Worm (Caenorhabditis elegans) whole organism, L3 larva: ENCODE results near the gene str-129.

Source experiments
- R02D3.7 ChIP-seq: fragments of 150-350 bp; optimal IDR thresholded peaks from 2 replicates; lab custom pipeline; 2014; ENCODE audit warnings: missing biosample characterization, missing genetic modification characterization
- aly-2 ChIP-seq: fragments of 150-350 bp; optimal IDR thresholded peaks from 2 replicates; lab custom pipeline; 2014; ENCODE audit warnings: missing biosample characterization, missing genetic modification characterization
- ama-1 ChIP-seq: fragments of 150-350 bp; optimal IDR thresholded peaks from 2 replicates; lab custom pipeline; 2018
- ceh-16 ChIP-seq: sonication (generic microtip); optimal IDR thresholded peaks from 2 replicates; lab custom pipeline; 2017; ENCODE audit warnings: missing biosample characterization, missing genetic modification characterization
- ceh-28 ChIP-seq: fragments of 150-350 bp; optimal IDR thresholded peaks from 2 replicates; lab custom pipeline; 2014; ENCODE audit warnings: missing biosample characterization, missing genetic modification reagents, missing genetic modification characterization
- ceh-82 ChIP-seq: fragments of 150-350 bp; optimal IDR thresholded peaks from 2 replicates; lab custom pipeline; 2014; ENCODE audit warnings: missing biosample characterization, missing genetic modification characterization
- ceh-9 ChIP-seq: sonication (generic microtip); optimal IDR thresholded peaks from 2 replicates; lab custom pipeline; 2018; ENCODE audit warnings: missing biosample characterization, missing genetic modification characterization
- daf-12 ChIP-seq: fragments of 150-350 bp; optimal IDR thresholded peaks from 2 replicates; lab custom pipeline; 2014; ENCODE audit warnings: missing biosample characterization, missing genetic modification reagents, missing genetic modification characterization
- egl-27 ChIP-seq: sonication (generic microtip); optimal IDR thresholded peaks from 4 replicates; lab custom pipeline; 2017; ENCODE audit warnings: missing biosample characterization, missing genetic modification reagents, missing genetic modification characterization
- egl-5 ChIP-seq: fragments of 150-350 bp; optimal IDR thresholded peaks from 2 replicates; lab custom pipeline; 2017; ENCODE audit warnings: missing biosample characterization, missing genetic modification reagents, missing genetic modification characterization, inconsistent platforms
- elt-1 ChIP-seq: fragments of 150-350 bp; optimal IDR thresholded peaks from 2 replicates; lab custom pipeline; 2014; ENCODE audit warnings: missing biosample characterization, missing genetic modification characterization
- elt-2 ChIP-seq: sonication (generic microtip); optimal IDR thresholded peaks from 2 replicates; lab custom pipeline; 2016; ENCODE audit warnings: missing genetic modification reagents, mild to moderate bottlenecking, missing genetic modification characterization, missing compliant biosample characterization
- elt-3 ChIP-seq, 3 experiments: fragments of 150-350 bp in 1 of 3; sonication (generic microtip) in 2 of 3; optimal IDR thresholded peaks; 2 replicates in 2 of 3; 4 replicates in 1 of 3; lab custom pipeline; 2014 to 2017; ENCODE audit warnings: missing biosample characterization in 3 of 3, missing genetic modification characterization in 3 of 3
- eor-1 ChIP-seq, 2 experiments: fragments of 150-350 bp; optimal IDR thresholded peaks; 2 replicates each; lab custom pipeline; 2014 to 2018; ENCODE audit warnings: missing biosample characterization in 2 of 2, missing genetic modification characterization in 2 of 2
- fkh-10 ChIP-seq: sonication (generic microtip); optimal IDR thresholded peaks from 2 replicates; lab custom pipeline; 2017; ENCODE audit warnings: missing biosample characterization, missing genetic modification reagents, missing genetic modification characterization
- fkh-2 ChIP-seq: fragments of 150-350 bp; optimal IDR thresholded peaks from 2 replicates; lab custom pipeline; 2014; ENCODE audit warnings: missing biosample characterization, missing genetic modification reagents, missing genetic modification characterization
- fos-1 ChIP-seq: fragments of 150-350 bp; optimal IDR thresholded peaks from 2 replicates; lab custom pipeline; 2014; ENCODE audit warnings: missing biosample characterization, missing genetic modification characterization
- hmg-11 ChIP-seq: sonication (generic microtip); optimal IDR thresholded peaks from 2 replicates; lab custom pipeline; 2016; ENCODE audit warnings: missing genetic modification characterization, missing compliant biosample characterization
- jun-1 ChIP-seq: fragments of 150-350 bp; optimal IDR thresholded peaks from 2 replicates; lab custom pipeline; 2014; ENCODE audit warnings: missing biosample characterization, missing genetic modification reagents, missing genetic modification characterization
- lin-15B ChIP-seq: fragments of 150-350 bp; optimal IDR thresholded peaks from 2 replicates; lab custom pipeline; 2014; ENCODE audit warnings: missing biosample characterization, missing genetic modification characterization
- lin-39 ChIP-seq: fragments of 150-350 bp; optimal IDR thresholded peaks from 2 replicates; lab custom pipeline; 2018; ENCODE audit warnings: missing biosample characterization, missing genetic modification reagents, missing genetic modification characterization
- lsy-12 ChIP-seq: sonication (generic microtip); optimal IDR thresholded peaks from 2 replicates; lab custom pipeline; 2016; ENCODE audit warnings: mild to moderate bottlenecking, missing genetic modification characterization, missing compliant biosample characterization
- mdl-1 ChIP-seq: fragments of 150-350 bp; optimal IDR thresholded peaks from 2 replicates; lab custom pipeline; 2014; ENCODE audit warnings: missing biosample characterization, missing genetic modification characterization
- mml-1 ChIP-seq: fragments of 150-350 bp; sonication (generic microtip); optimal IDR thresholded peaks from 3 replicates; lab custom pipeline; 2014; ENCODE audit warnings: missing biosample characterization, missing genetic modification characterization
- nfya-1 ChIP-seq: sonication (generic microtip); optimal IDR thresholded peaks from 2 replicates; lab custom pipeline; 2017; ENCODE audit warnings: missing genetic modification characterization, mild to moderate bottlenecking, missing compliant biosample characterization, antibody characterized with exemption, moderate library complexity; ENCODE audit not compliant: insufficient read depth
- nhr-11 ChIP-seq: fragments of 150-350 bp; optimal IDR thresholded peaks from 2 replicates; lab custom pipeline; 2014; ENCODE audit warnings: missing biosample characterization, missing genetic modification characterization
- nhr-12 ChIP-seq: fragments of 150-350 bp; optimal IDR thresholded peaks from 2 replicates; lab custom pipeline; 2014; ENCODE audit warnings: missing biosample characterization, missing genetic modification characterization
- nhr-23 ChIP-seq: fragments of 150-350 bp; optimal IDR thresholded peaks from 2 replicates; lab custom pipeline; 2014; ENCODE audit warnings: missing biosample characterization, missing genetic modification reagents, missing genetic modification characterization
- nhr-237 ChIP-seq: fragments of 150-350 bp; optimal IDR thresholded peaks from 2 replicates; lab custom pipeline; 2014; ENCODE audit warnings: missing biosample characterization, missing genetic modification characterization
- nhr-28 ChIP-seq: fragments of 150-350 bp; optimal IDR thresholded peaks from 2 replicates; lab custom pipeline; 2014; ENCODE audit warnings: missing biosample characterization, missing genetic modification characterization
- nhr-43 ChIP-seq: sonication (generic microtip); optimal IDR thresholded peaks from 2 replicates; lab custom pipeline; 2016; ENCODE audit warnings: mild to moderate bottlenecking, missing genetic modification characterization, missing compliant biosample characterization; ENCODE audit not compliant: poor library complexity, severe bottlenecking
- nhr-67 ChIP-seq: fragments of 150-350 bp; optimal IDR thresholded peaks from 2 replicates; lab custom pipeline; 2014; ENCODE audit warnings: missing biosample characterization, missing genetic modification characterization
- nhr-76 ChIP-seq: fragments of 150-350 bp; sonication (generic microtip); optimal IDR thresholded peaks from 5 replicates; lab custom pipeline; 2014; ENCODE audit warnings: missing biosample characterization, missing genetic modification characterization
- nhr-77 ChIP-seq: fragments of 150-350 bp; optimal IDR thresholded peaks from 2 replicates; lab custom pipeline; 2014; ENCODE audit warnings: missing biosample characterization, missing genetic modification characterization
- pha-4 ChIP-seq: fragments of 150-350 bp; optimal IDR thresholded peaks from 2 replicates; lab custom pipeline; 2014; ENCODE audit warnings: missing biosample characterization, missing genetic modification reagents, missing genetic modification characterization
- pqm-1 ChIP-seq: fragments of 150-350 bp; optimal IDR thresholded peaks from 2 replicates; lab custom pipeline; 2017; ENCODE audit warnings: missing biosample characterization, missing genetic modification characterization, inconsistent platforms
- sea-2 ChIP-seq: fragments of 150-350 bp; sonication (generic microtip); optimal IDR thresholded peaks from 4 replicates; lab custom pipeline; 2014; ENCODE audit warnings: missing biosample characterization, missing genetic modification reagents, missing genetic modification characterization
- skn-1 ChIP-seq: fragments of 150-350 bp; optimal IDR thresholded peaks from 2 replicates; lab custom pipeline; 2014; ENCODE audit warnings: missing biosample characterization, missing genetic modification characterization
- snpc-4 ChIP-seq: fragments of 150-350 bp; optimal IDR thresholded peaks from 2 replicates; lab custom pipeline; 2014; ENCODE audit warnings: missing biosample characterization, missing genetic modification characterization
- tbx-2 ChIP-seq: sonication (generic microtip); optimal IDR thresholded peaks from 2 replicates; lab custom pipeline; 2016; ENCODE audit warnings: mild to moderate bottlenecking, missing genetic modification characterization, missing compliant biosample characterization
- unc-39 ChIP-seq: sonication (generic microtip); optimal IDR thresholded peaks from 4 replicates; lab custom pipeline; 2017; ENCODE audit warnings: missing biosample characterization, missing genetic modification characterization
- unc-62 ChIP-seq: fragments of 150-350 bp; sonication (generic microtip); optimal IDR thresholded peaks from 4 replicates; lab custom pipeline; 2014; ENCODE audit warnings: missing biosample characterization, missing genetic modification reagents, missing genetic modification characterization
- zag-1 ChIP-seq: fragments of 150-350 bp; optimal IDR thresholded peaks from 2 replicates; lab custom pipeline; 2014; ENCODE audit warnings: missing biosample characterization, missing genetic modification characterization
- ztf-11 ChIP-seq: fragments of 150-350 bp; optimal IDR thresholded peaks from 2 replicates; lab custom pipeline; 2014; ENCODE audit warnings: missing biosample characterization, missing genetic modification characterization
- ztf-4 ChIP-seq: fragments of 150-350 bp; optimal IDR thresholded peaks from 2 replicates; lab custom pipeline; 2014; ENCODE audit warnings: missing biosample characterization, missing genetic modification characterization

Gene str-129

ce11 chrV:8092385-8092784 is at the start of gene str-129:
str-129 (minus strand) TSS chrV:8092485.
- TF ChIP-seq pha-4 (tag; lab: Kevin White, UChicago) (no peak), ceh-16 (tag; lab: Kevin White, UChicago) (no peak), nhr-11 (tag; lab: Kevin White, UChicago) (no peak), ztf-4 (no peak), tbx-2 (tag; lab: Kevin White, UChicago) (no peak), lsy-12 (no peak), unc-39 (tag; lab: Kevin White, UChicago) (no peak), ama-1 (no peak), egl-5 (no peak), snpc-4 (tag; lab: Kevin White, UChicago) (no peak), pqm-1 (tag; lab: Kevin White, UChicago) (no peak), sea-2 (no peak), ztf-11 (no peak), nhr-23 (tag; lab: Kevin White, UChicago) (no peak), zag-1 (tag; lab: Kevin White, UChicago) (no peak), aly-2 (tag; lab: Kevin White, UChicago) (no peak)

- TF ChIP-seq ama-1 (no peak), elt-2 (peak; percentile 34)
Observed at ce11 chrV:8132926-8133325, 40.6 kb upstream of the str-129 start, which contains the start of gene D1014.4. D1014.4 (plus strand) TSS chrV:8133226.

- TF ChIP-seq nhr-76 = no peak
- peak; percentile 65 for TF ChIP-seq ama-1
Observed at ce11 chrV:8131628-8132027, 39.3 kb upstream of the str-129 start.

ce11 chrV:8130812-8131211 is 38.5 kb upstream of the str-129 start:
- TF ChIP-seq nhr-76 = no peak
- TF ChIP-seq nhr-11 (tag; lab: Kevin White, UChicago) = no peak
- TF ChIP-seq nhr-12 (tag; lab: Kevin White, UChicago) = no peak
- no peak for TF ChIP-seq daf-12 (tag; lab: Kevin White, UChicago)
- TF ChIP-seq, all 47 proteins: peak for 0

ce11 chrV:8130149-8130661 is 37.9 kb upstream of the str-129 start, which contains the start of gene snap-1:
snap-1 (plus strand) TSS chrV:8130611.
- TF ChIP-seq aly-2 (tag; lab: Kevin White, UChicago) (no peak), lin-15B (tag; lab: Kevin White, UChicago) (peak; percentile 72), elt-1 (peak; percentile 5), snpc-4 (tag; lab: Kevin White, UChicago) (peak; percentile 65), lsy-12 (no peak), ceh-16 (tag; lab: Kevin White, UChicago) (no peak), nhr-76 (no peak), ceh-9 (tag; lab: Kevin White, UChicago) (no peak), mml-1 (tag; lab: Kevin White, UChicago) (no peak), ceh-28 (tag; lab: Kevin White, UChicago) (no peak), ceh-82 (tag; lab: Kevin White, UChicago) (no peak), nfya-1 (tag; lab: Kevin White, UChicago) (peak; percentile 74), nhr-237 (no peak), egl-27 (tag; lab: Kevin White, UChicago) (no peak), elt-2 (peak; percentile 5), ama-1 (peak; percentile 23), pqm-1 (tag; lab: Kevin White, UChicago) (peak; percentile 11), tbx-2 (tag; lab: Kevin White, UChicago) (no peak), nhr-43 (tag; lab: Kevin White, UChicago) (no peak), fkh-2 (tag; lab: Kevin White, UChicago) (no peak), nhr-67 (no peak), nhr-77 (tag; lab: Kevin White, UChicago) (no peak), elt-3 (tag; optimal IDR thresholded peaks at IDR 0.05; lab: Kevin White, UChicago) (no peak), jun-1 (tag; lab: Kevin White, UChicago) (no peak), nhr-28 (tag; lab: Kevin White, UChicago) (no peak), ztf-11 (no peak), fkh-10 (no peak), mdl-1 (tag; lab: Kevin White, UChicago) (no peak), unc-62 (GFP tag; lab: Kevin White, UChicago) (no peak), ztf-4 (no peak), fos-1 (no peak), R02D3.7 (no peak), lin-39 (tag; lab: Kevin White, UChicago) (peak; percentile 35), nhr-12 (tag; lab: Kevin White, UChicago) (no peak), eor-1 (tag; optimal IDR thresholded peaks at IDR 0.05; lab: Kevin White, UChicago) (no peak), sea-2 (no peak), unc-39 (tag; lab: Kevin White, UChicago) (no peak), hmg-11 (tag; lab: Kevin White, UChicago) (no peak), skn-1 (tag; lab: Kevin White, UChicago) (no peak)
